Worm (Caenorhabditis elegans): ENCODE data around the gene F59A6.10.

DNA sequence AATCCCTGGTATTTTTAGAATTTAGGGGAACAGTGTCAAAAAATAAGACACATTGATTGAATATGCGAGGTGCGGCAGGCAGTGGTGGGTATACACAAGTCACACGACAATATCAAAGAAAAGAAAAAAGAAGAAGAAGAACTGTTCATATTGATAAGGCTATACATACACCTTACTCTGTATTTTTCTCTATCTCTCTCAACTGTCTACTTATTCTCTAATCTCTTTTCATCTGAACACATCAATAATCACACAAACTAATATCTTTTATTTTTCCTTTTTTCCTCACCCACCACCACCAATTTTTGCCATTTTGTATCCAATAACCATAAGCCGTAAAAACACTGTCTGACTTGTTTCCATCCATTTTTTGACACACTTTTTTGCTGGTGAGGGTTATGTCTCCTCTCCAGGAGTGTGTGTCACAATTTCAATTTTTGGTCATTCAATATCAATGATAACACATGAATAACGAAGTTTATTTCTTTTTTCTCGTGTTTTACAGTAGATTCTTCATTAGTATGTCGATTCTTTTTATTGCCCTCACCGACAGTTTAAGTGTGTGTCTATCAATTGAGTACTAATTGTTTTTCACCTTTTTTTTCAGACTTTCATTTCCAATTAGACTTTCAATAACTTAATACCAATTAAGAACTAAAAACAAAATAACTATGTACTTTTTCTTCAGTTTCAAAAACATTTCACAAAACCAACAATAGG, 15.8 kb downstream of the F59A6.10 start:
- TF ChIP-seq ama-1 (optimal IDR thresholded peaks at IDR 0.05): no peak
- TF ChIP-seq aly-1 (tag; optimal IDR thresholded peaks at IDR 0.05): no peak
- TF ChIP-seq ets-7 (tag; optimal IDR thresholded peaks at IDR 0.05): no peak

Data from whole organism, early embryonic.